Fruit fly (Drosophila melanogaster) whole organism, embryonic: Measurements from ENCODE around the gene Cyp313b1.

Source experiments
- Antp ChIP-seq: fragments of 200-800 bp; sonication (Bioruptor generic); optimal IDR thresholded peaks from 3 replicates; lab custom pipeline; 2016; ENCODE audit warnings: missing biosample characterization, missing genetic modification characterization
- BEAF-32 ChIP-seq: fragments of 200-800 bp; sonication (Bioruptor generic); optimal IDR thresholded peaks from 3 replicates; lab custom pipeline; 2017; ENCODE audit warnings: missing biosample characterization, missing genetic modification characterization, mild to moderate bottlenecking, moderate library complexity, missing genetic modification reagents
- CG11504 ChIP-seq: fragments of 200-800 bp; sonication (Bioruptor generic); optimal IDR thresholded peaks from 3 replicates; lab custom pipeline; 2019; ENCODE audit warnings: missing biosample characterization, mild to moderate bottlenecking, missing genetic modification characterization, moderate library complexity
- CG11560 ChIP-seq: fragments of 200-800 bp; sonication (Bioruptor generic); IDR thresholded peaks from 3 replicates; pipeline ENCODE4 v1.3.6; 2022; ENCODE audit warnings: missing biosample characterization, missing genetic modification characterization
- CG12219 ChIP-seq: fragments of 200-800 bp; sonication (Bioruptor generic); optimal IDR thresholded peaks from 3 replicates; lab custom pipeline; 2018; ENCODE audit warnings: missing biosample characterization, mild to moderate bottlenecking, missing genetic modification characterization
- CG1233 ChIP-seq: fragments of 200-800 bp; sonication (Bioruptor generic); optimal IDR thresholded peaks from 4 replicates; lab custom pipeline; 2018; ENCODE audit warnings: missing biosample characterization, mild to moderate bottlenecking, missing genetic modification characterization
- CG14441 ChIP-seq: fragments of 200-800 bp; sonication (Bioruptor generic); IDR thresholded peaks from 2 replicates; pipeline ENCODE4 v1.3.6; 2022; ENCODE audit warnings: missing biosample characterization, missing genetic modification characterization
- CG14860 ChIP-seq: fragments of 200-800 bp; sonication (Bioruptor generic); IDR thresholded peaks from 3 replicates; pipeline ENCODE4 v1.3.6; 2022; ENCODE audit warnings: missing biosample characterization, missing genetic modification characterization; ENCODE audit not compliant: partially characterized antibody
- CG14965 ChIP-seq: fragments of 200-800 bp; sonication (Bioruptor generic); optimal IDR thresholded peaks from 2 replicates; lab custom pipeline; 2016; ENCODE audit warnings: missing biosample characterization, missing genetic modification characterization, borderline replicate concordance
- CG1603 ChIP-seq: fragments of 200-800 bp; sonication (Bioruptor generic); optimal IDR thresholded peaks from 2 replicates; lab custom pipeline; 2019; ENCODE audit warnings: missing biosample characterization, mild to moderate bottlenecking, missing genetic modification characterization, moderate library complexity
- CG1647 ChIP-seq: fragments of 200-800 bp; sonication (Bioruptor generic); optimal IDR thresholded peaks from 3 replicates; lab custom pipeline; 2016; ENCODE audit warnings: missing biosample characterization, missing genetic modification characterization
- CG16813 ChIP-seq: fragments of 200-800 bp; sonication (Bioruptor generic); IDR thresholded peaks from 3 replicates; pipeline ENCODE4 v1.3.6; 2022; ENCODE audit warnings: missing biosample characterization, missing genetic modification characterization; ENCODE audit not compliant: partially characterized antibody
- CG17186 ChIP-seq: fragments of 200-800 bp; sonication (Bioruptor generic); optimal IDR thresholded peaks from 3 replicates; lab custom pipeline; 2017; ENCODE audit warnings: missing biosample characterization, missing genetic modification reagents, missing genetic modification characterization
- CG1792 ChIP-seq: fragments of 200-800 bp; sonication (Bioruptor generic); optimal IDR thresholded peaks from 2 replicates; lab custom pipeline; 2016; ENCODE audit warnings: missing biosample characterization, missing genetic modification characterization
- CG32772 ChIP-seq: fragments of 200-800 bp; sonication (Bioruptor generic); IDR thresholded peaks from 2 replicates; pipeline ENCODE4 v1.3.6; 2022; ENCODE audit warnings: missing biosample characterization, missing genetic modification characterization
- CG4328 ChIP-seq: fragments of 200-800 bp; sonication (Bioruptor generic); optimal IDR thresholded peaks from 3 replicates; lab custom pipeline; 2017; ENCODE audit warnings: missing biosample characterization, missing genetic modification reagents, missing genetic modification characterization
- CG4424 ChIP-seq: fragments of 200-800 bp; sonication (Bioruptor generic); optimal IDR thresholded peaks from 3 replicates; lab custom pipeline; 2016; ENCODE audit warnings: missing biosample characterization, missing genetic modification characterization
- CG4730 ChIP-seq: fragments of 200-800 bp; sonication (Bioruptor generic); IDR thresholded peaks from 2 replicates; pipeline ENCODE4 v1.3.6; 2022; ENCODE audit warnings: missing biosample characterization, missing genetic modification characterization
- CG4820 ChIP-seq: fragments of 200-800 bp; sonication (Bioruptor generic); optimal IDR thresholded peaks from 3 replicates; lab custom pipeline; 2016; ENCODE audit warnings: missing biosample characterization, missing genetic modification characterization
- CG6683 ChIP-seq: fragments of 200-800 bp; sonication (Bioruptor generic); optimal IDR thresholded peaks from 2 replicates; lab custom pipeline; 2017; ENCODE audit warnings: missing biosample characterization, mild to moderate bottlenecking, missing genetic modification characterization, missing genetic modification reagents
- CG8388 ChIP-seq: fragments of 200-800 bp; sonication (Bioruptor generic); optimal IDR thresholded peaks from 2 replicates; lab custom pipeline; 2019; ENCODE audit warnings: missing biosample characterization, mild to moderate bottlenecking, missing genetic modification characterization, moderate library complexity
- CG8944 ChIP-seq: fragments of 200-800 bp; sonication (Bioruptor generic); optimal IDR thresholded peaks from 3 replicates; lab custom pipeline; 2016; ENCODE audit warnings: missing biosample characterization, missing genetic modification characterization
- Camta ChIP-seq: fragments of 200-800 bp; sonication (Bioruptor generic); optimal IDR thresholded peaks from 2 replicates; lab custom pipeline; 2016; ENCODE audit warnings: missing biosample characterization, missing genetic modification characterization
- CoRest ChIP-seq: fragments of 200-800 bp; sonication (Bioruptor generic); optimal IDR thresholded peaks from 3 replicates; lab custom pipeline; 2018; ENCODE audit warnings: missing biosample characterization, mild to moderate bottlenecking, missing genetic modification characterization, moderate library complexity
- Dad ChIP-seq: fragments of 200-800 bp; sonication (Bioruptor generic); optimal IDR thresholded peaks from 3 replicates; lab custom pipeline; 2016; ENCODE audit warnings: missing biosample characterization, missing genetic modification characterization
- HLH54F ChIP-seq: fragments of 200-800 bp; sonication (Bioruptor generic); optimal IDR thresholded peaks from 3 replicates; lab custom pipeline; 2016; ENCODE audit warnings: missing biosample characterization, missing genetic modification characterization
- Hr39 ChIP-seq: fragments of >200 bp; optimal IDR thresholded peaks from 2 replicates; lab custom pipeline; 2017
- Jarid2 ChIP-seq: fragments of 200-800 bp; sonication (Bioruptor generic); optimal IDR thresholded peaks from 3 replicates; lab custom pipeline; 2017; ENCODE audit warnings: mild to moderate bottlenecking, missing biosample characterization, missing genetic modification reagents, missing genetic modification characterization
- NK7.1 ChIP-seq: fragments of 200-800 bp; sonication (Bioruptor generic); optimal IDR thresholded peaks from 3 replicates; lab custom pipeline; 2016; ENCODE audit warnings: missing biosample characterization, missing genetic modification characterization
- Six4 ChIP-seq: fragments of 200-800 bp; sonication (Bioruptor generic); optimal IDR thresholded peaks from 2 replicates; lab custom pipeline; 2016; ENCODE audit warnings: missing biosample characterization, missing genetic modification characterization
- al ChIP-seq: fragments of 200-800 bp; sonication (Bioruptor generic); IDR thresholded peaks from 2 replicates; pipeline ENCODE4 v1.3.6; 2022; ENCODE audit warnings: missing biosample characterization, missing genetic modification characterization
- aop ChIP-seq: fragments of 200-800 bp; sonication (Bioruptor generic); IDR thresholded peaks from 2 replicates; pipeline ENCODE4 v1.3.6; 2022; ENCODE audit warnings: missing biosample characterization, missing genetic modification characterization
- ap ChIP-seq: fragments of 200-800 bp; sonication (Bioruptor generic); IDR thresholded peaks from 2 replicates; pipeline ENCODE4 v1.3.6; 2022; ENCODE audit warnings: missing biosample characterization, missing genetic modification characterization
- az2 ChIP-seq: fragments of 200-800 bp; sonication (Bioruptor generic); optimal IDR thresholded peaks from 3 replicates; lab custom pipeline; 2016; ENCODE audit warnings: missing biosample characterization, missing genetic modification characterization
- cas ChIP-seq: fragments of 200-800 bp; sonication (Bioruptor generic); IDR thresholded peaks from 2 replicates; pipeline ENCODE4 v1.3.6; 2022; ENCODE audit warnings: missing biosample characterization, missing genetic modification characterization
- caup ChIP-seq: fragments of 200-800 bp; sonication (Bioruptor generic); optimal IDR thresholded peaks from 3 replicates; lab custom pipeline; 2017; ENCODE audit warnings: missing biosample characterization, mild to moderate bottlenecking, missing genetic modification characterization, moderate library complexity; ENCODE audit not compliant: severe bottlenecking
- ci ChIP-seq: fragments of 200-800 bp; sonication (Bioruptor generic); IDR thresholded peaks from 3 replicates; pipeline ENCODE4 v1.3.6; 2022; ENCODE audit warnings: missing biosample characterization, missing genetic modification characterization
- croc ChIP-seq: fragments of 200-800 bp; sonication (Bioruptor generic); conservative IDR thresholded peaks from 3 replicates; pipeline ENCODE4 v1.3.6; 2022; ENCODE audit warnings: missing biosample characterization, missing genetic modification characterization
- dpn ChIP-seq, 2 experiments: fragments of 200-800 bp; sonication (Bioruptor generic); optimal IDR thresholded peaks; 3 replicates each; lab custom pipeline; 2016; ENCODE audit warnings: missing biosample characterization in 2 of 2, missing genetic modification characterization in 2 of 2
- emc ChIP-seq: fragments of 200-800 bp; sonication (Bioruptor generic); optimal IDR thresholded peaks from 2 replicates; lab custom pipeline; 2016; ENCODE audit warnings: missing biosample characterization, missing genetic modification characterization
- exex ChIP-seq: fragments of 200-800 bp; sonication (Bioruptor generic); optimal IDR thresholded peaks from 4 replicates; lab custom pipeline; 2018; ENCODE audit warnings: missing biosample characterization, mild to moderate bottlenecking, missing genetic modification characterization, moderate library complexity
- fd64A ChIP-seq: fragments of 200-800 bp; sonication (Bioruptor generic); optimal IDR thresholded peaks from 3 replicates; lab custom pipeline; 2018; ENCODE audit warnings: missing biosample characterization, mild to moderate bottlenecking, missing genetic modification characterization
- gsb-n ChIP-seq: fragments of 200-800 bp; sonication (Bioruptor generic); optimal IDR thresholded peaks from 3 replicates; lab custom pipeline; 2018; ENCODE audit warnings: missing biosample characterization, mild to moderate bottlenecking, missing genetic modification characterization
- hb ChIP-seq: fragments of 200-800 bp; sonication (Bioruptor generic); IDR thresholded peaks from 3 replicates; pipeline ENCODE4 v1.3.6; 2022; ENCODE audit warnings: missing biosample characterization, missing genetic modification characterization; ENCODE audit not compliant: partially characterized antibody
- ind ChIP-seq: fragments of 200-800 bp; sonication (Bioruptor generic); optimal IDR thresholded peaks from 3 replicates; lab custom pipeline; 2016; ENCODE audit warnings: missing biosample characterization, missing genetic modification characterization
- row ChIP-seq: fragments of 200-800 bp; sonication (Bioruptor generic); IDR thresholded peaks from 3 replicates; pipeline ENCODE4 v1.3.6; 2022; ENCODE audit warnings: missing biosample characterization, missing genetic modification characterization
- sisA ChIP-seq: fragments of 200-800 bp; sonication (Bioruptor generic); IDR thresholded peaks from 2 replicates; pipeline ENCODE4 v1.3.6; 2022; ENCODE audit warnings: missing biosample characterization, missing genetic modification characterization
- ssp ChIP-seq: fragments of 200-800 bp; sonication (Bioruptor generic); IDR thresholded peaks from 2 replicates; pipeline ENCODE4 v1.3.6; 2022; ENCODE audit warnings: missing biosample characterization, missing genetic modification characterization
- sug ChIP-seq: fragments of 200-800 bp; optimal IDR thresholded peaks from 2 replicates; lab custom pipeline; 2019; ENCODE audit warnings: missing biosample characterization, mild to moderate bottlenecking, missing genetic modification characterization, moderate library complexity
- vvl ChIP-seq: fragments of 200-800 bp; sonication (Bioruptor generic); IDR thresholded peaks from 2 replicates; pipeline ENCODE4 v1.3.6; 2022; ENCODE audit warnings: missing biosample characterization, missing genetic modification characterization
- wdn ChIP-seq: fragments of 200-800 bp; sonication (Bioruptor generic); IDR thresholded peaks from 2 replicates; pipeline ENCODE4 v1.3.6; 2022; ENCODE audit warnings: missing biosample characterization, missing genetic modification characterization

The Cyp313b1 gene

dm6 chr3R:8676560-8677000 is 31.1 kb upstream of the Cyp313b1 start, which contains the start of the genes Unc50, CG11755 and CG8043 (continued):
- no peak; the same call in 2 of the 3 replicates for TF ChIP-seq ci (GFP tag; lab: Robert Waterston, UW)
- TF ChIP-seq sug = peak; percentile 88
- TF ChIP-seq BEAF-32 = peak; percentile 98
- peak; percentile 51 for TF ChIP-seq CG4730 (GFP tag; lab: Robert Waterston, UW)
- peak; percentile 81 for TF ChIP-seq vvl (GFP tag; lab: Robert Waterston, UW)
- TF ChIP-seq CG11504 (tag; lab: Kevin White, UChicago) = peak; percentile 80
- peak; percentile 20 for TF ChIP-seq emc
- peak; percentile 67 for TF ChIP-seq CG14441 (GFP tag; lab: Robert Waterston, UW)
- no peak for TF ChIP-seq CG6683
- peak; percentile 78 for TF ChIP-seq CG4424
- peak; percentile 97 for TF ChIP-seq CG14860 (GFP tag; lab: Robert Waterston, UW)
- TF ChIP-seq croc (GFP tag; lab: Robert Waterston, UW) = peak; percentile 50; the same call in 2 of the 3 replicates
- TF ChIP-seq row (GFP tag; lab: Robert Waterston, UW) = peak; percentile 99
- TF ChIP-seq Antp (GFP tag; lab: Kevin White, UChicago) = peak; percentile 53
- TF ChIP-seq cas (GFP tag; lab: Robert Waterston, UW) = peak; percentile 76
- no peak for TF ChIP-seq Hr39 (lab: Kevin White, UChicago)
- TF ChIP-seq CG4328 (GFP tag; lab: Kevin White, UChicago) = peak; percentile 31
- peak; percentile 34; the same call in 1 of the 2 replicates for TF ChIP-seq ap
- peak; percentile 67 for TF ChIP-seq CG1647 (GFP tag; lab: Kevin White, UChicago)
- no peak for TF ChIP-seq CG11560
- peak; percentile 86 for TF ChIP-seq CG8388 (GFP tag; lab: Kevin White, UChicago)
- no peak for TF ChIP-seq CG14965 (GFP tag; lab: Kevin White, UChicago)
- TF ChIP-seq CG12219 = peak; percentile 35
- no peak for TF ChIP-seq exex (tag; lab: Kevin White, UChicago)
- TF ChIP-seq CG16813 (GFP tag; lab: Robert Waterston, UW) = peak; percentile 99
- TF ChIP-seq CG1603 = peak; percentile 78
- TF ChIP-seq Camta (GFP tag; lab: Kevin White, UChicago) = peak; percentile 60
- TF ChIP-seq Jarid2 (GFP tag; lab: Kevin White, UChicago) = no peak
- TF ChIP-seq fd64A = no peak
- peak; percentile 70 for TF ChIP-seq ssp (GFP tag; lab: Robert Waterston, UW)
- peak; percentile 81 for TF ChIP-seq al
- peak; percentile 52 for TF ChIP-seq caup
- TF ChIP-seq CG8944 (GFP tag; lab: Kevin White, UChicago) = peak; percentile 51
- TF ChIP-seq Dad (GFP tag; lab: Kevin White, UChicago) = peak; percentile 41
- peak; percentile 78 to 84 for TF ChIP-seq dpn (GFP tag; optimal IDR thresholded peaks at IDR 0.05; lab: Kevin White, UChicago)
- peak; percentile 57 for TF ChIP-seq Six4 (GFP tag; lab: Kevin White, UChicago)
- peak; percentile 89 for TF ChIP-seq CoRest (tag; lab: Kevin White, UChicago)
- TF ChIP-seq NK7.1 (GFP tag; lab: Kevin White, UChicago) = peak; percentile 25
- peak; percentile 64 for TF ChIP-seq CG32772 (GFP tag; lab: Robert Waterston, UW)
- TF ChIP-seq HLH54F (GFP tag; lab: Kevin White, UChicago) = peak; percentile 69
- TF ChIP-seq CG1792 = no peak
- TF ChIP-seq wdn (GFP tag; lab: Robert Waterston, UW) = 0 out of 2 replicates have a peak, but pooled peaks have one; percentile 61
- peak; percentile 99 for TF ChIP-seq hb (GFP tag; lab: Robert Waterston, UW)
- peak; percentile 79 for TF ChIP-seq az2 (GFP tag; lab: Kevin White, UChicago)
- no peak for TF ChIP-seq aop (GFP tag; lab: Robert Waterston, UW)
- TF ChIP-seq sisA (GFP tag; lab: Robert Waterston, UW) = peak; percentile 73
- TF ChIP-seq ind (GFP tag; lab: Kevin White, UChicago) = peak; percentile 83
- TF ChIP-seq CG17186 = peak; percentile 75
- TF ChIP-seq gsb-n (tag; lab: Kevin White, UChicago) = peak; percentile 69
- TF ChIP-seq CG4820 (GFP tag; lab: Kevin White, UChicago) = peak; percentile 57
- TF ChIP-seq CG1233 (GFP tag; lab: Kevin White, UChicago) = peak; percentile 70
